Fruit fly (Drosophila melanogaster) whole organism, embryonic: ENCODE measurements around the gene CG10598.
A peak's percentile ranks its signal among the peaks of the same experiment; 100 is the strongest.

Experiments used
- ATbp ChIP-seq: fragments of 200-800 bp; sonication (Bioruptor generic); optimal IDR thresholded peaks from 2 replicates; lab custom pipeline; 2017; ENCODE audit warnings: missing biosample characterization, mild to moderate bottlenecking, missing genetic modification characterization, missing genetic modification reagents
- BtbVII ChIP-seq: fragments of 200-800 bp; sonication (Bioruptor generic); optimal IDR thresholded peaks from 3 replicates; lab custom pipeline; 2017; ENCODE audit warnings: missing biosample characterization, mild to moderate bottlenecking, missing genetic modification characterization
- CG10147 ChIP-seq: fragments of 200-800 bp; sonication (Bioruptor generic); optimal IDR thresholded peaks from 2 replicates; lab custom pipeline; 2019; ENCODE audit warnings: missing biosample characterization, mild to moderate bottlenecking, missing genetic modification characterization, moderate library complexity
- CG10959 ChIP-seq: fragments of 200-800 bp; sonication (Bioruptor generic); IDR thresholded peaks from 2 replicates; pipeline ENCODE4 v1.3.6; 2022; ENCODE audit warnings: missing biosample characterization, missing genetic modification characterization
- CG12299 ChIP-seq: fragments of 200-800 bp; sonication (Bioruptor generic); optimal IDR thresholded peaks from 2 replicates; lab custom pipeline; 2018; ENCODE audit warnings: missing biosample characterization, mild to moderate bottlenecking, missing genetic modification characterization
- CG12659 ChIP-seq: fragments of 200-800 bp; sonication (Bioruptor generic); optimal IDR thresholded peaks from 3 replicates; lab custom pipeline; 2017; ENCODE audit warnings: mild to moderate bottlenecking, missing biosample characterization, missing genetic modification reagents, missing genetic modification characterization
- CG13123 ChIP-seq: fragments of 200-800 bp; sonication (Bioruptor generic); optimal IDR thresholded peaks from 2 replicates; lab custom pipeline; 2016; ENCODE audit warnings: missing biosample characterization, missing genetic modification characterization
- CG17186 ChIP-seq: fragments of 200-800 bp; sonication (Bioruptor generic); optimal IDR thresholded peaks from 3 replicates; lab custom pipeline; 2017; ENCODE audit warnings: missing biosample characterization, missing genetic modification reagents, missing genetic modification characterization
- CG17361 ChIP-seq: fragments of 200-800 bp; sonication (Bioruptor generic); IDR thresholded peaks from 3 replicates; pipeline ENCODE4 v1.3.6; 2022; ENCODE audit warnings: missing biosample characterization, missing genetic modification characterization
- CG17385 ChIP-seq: fragments of 200-800 bp; sonication (Bioruptor generic); optimal IDR thresholded peaks from 3 replicates; lab custom pipeline; 2018; ENCODE audit warnings: missing biosample characterization, mild to moderate bottlenecking, missing genetic modification characterization
- CG17568 ChIP-seq: fragments of 200-800 bp; sonication (Bioruptor generic); optimal IDR thresholded peaks from 2 replicates; lab custom pipeline; 2018; ENCODE audit warnings: missing biosample characterization, mild to moderate bottlenecking, missing genetic modification characterization, moderate library complexity
- CG17912 ChIP-seq: fragments of 200-800 bp; sonication (Bioruptor generic); optimal IDR thresholded peaks from 2 replicates; lab custom pipeline; 2018; ENCODE audit warnings: missing biosample characterization, mild to moderate bottlenecking, missing genetic modification characterization
- CG18599 ChIP-seq: fragments of 200-800 bp; sonication (Bioruptor generic); optimal IDR thresholded peaks from 3 replicates; lab custom pipeline; 2017; ENCODE audit warnings: missing biosample characterization, missing genetic modification characterization, mild to moderate bottlenecking, moderate library complexity, missing genetic modification reagents
- CG2889 ChIP-seq: fragments of 200-800 bp; sonication (Bioruptor generic); IDR thresholded peaks from 3 replicates; pipeline ENCODE4 v1.3.6; 2022; ENCODE audit warnings: missing biosample characterization, missing genetic modification characterization
- CG33213 ChIP-seq: fragments of 200-800 bp; sonication (Bioruptor generic); optimal IDR thresholded peaks from 3 replicates; lab custom pipeline; 2016; ENCODE audit warnings: missing biosample characterization, missing genetic modification characterization
- CG4617 ChIP-seq: fragments of 200-800 bp; sonication (Bioruptor generic); optimal IDR thresholded peaks from 3 replicates; lab custom pipeline; 2016; ENCODE audit warnings: missing biosample characterization, missing genetic modification characterization, borderline replicate concordance
- CG5245 ChIP-seq: fragments of 200-800 bp; sonication (Bioruptor generic); optimal IDR thresholded peaks from 3 replicates; lab custom pipeline; 2016; ENCODE audit warnings: missing biosample characterization, missing genetic modification characterization
- CG6175 ChIP-seq: fragments of 200-800 bp; sonication (Bioruptor generic); IDR thresholded peaks from 3 replicates; pipeline ENCODE4 v1.3.6; 2022; ENCODE audit warnings: missing biosample characterization, missing genetic modification characterization
- CG6683 ChIP-seq: fragments of 200-800 bp; sonication (Bioruptor generic); optimal IDR thresholded peaks from 2 replicates; lab custom pipeline; 2017; ENCODE audit warnings: missing biosample characterization, mild to moderate bottlenecking, missing genetic modification characterization, missing genetic modification reagents
- CG6791 ChIP-seq: fragments of 200-800 bp; sonication (Bioruptor generic); IDR thresholded peaks from 3 replicates; pipeline ENCODE4 v1.3.6; 2022; ENCODE audit warnings: missing biosample characterization, missing genetic modification characterization; ENCODE audit not compliant: partially characterized antibody
- CG7357 ChIP-seq: fragments of 200-800 bp; sonication (Bioruptor generic); IDR thresholded peaks from 3 replicates; pipeline ENCODE4 v1.3.6; 2022; ENCODE audit warnings: missing biosample characterization, missing genetic modification characterization
- CG8281 ChIP-seq: fragments of 200-800 bp; sonication (Bioruptor generic); optimal IDR thresholded peaks from 2 replicates; lab custom pipeline; 2018; ENCODE audit warnings: missing biosample characterization, mild to moderate bottlenecking, missing genetic modification characterization, moderate library complexity
- CG9437 ChIP-seq: fragments of 200-800 bp; sonication (Bioruptor generic); optimal IDR thresholded peaks from 2 replicates; lab custom pipeline; 2018; ENCODE audit warnings: missing biosample characterization, mild to moderate bottlenecking, missing genetic modification characterization
- Eip74EF ChIP-seq, 2 experiments: fragments of 200-800 bp in 1 of 2; fragments of >200 bp in 1 of 2; sonication (Bioruptor generic) in 1 of 2; optimal IDR thresholded peaks; 2 replicates each; lab custom pipeline; 2017 to 2019; ENCODE audit warnings: missing biosample characterization in 2 of 2, missing genetic modification characterization in 2 of 2, mild to moderate bottlenecking in 1 of 2, moderate library complexity in 1 of 2
- Fer3 ChIP-seq: fragments of 200-800 bp; sonication (Bioruptor generic); optimal IDR thresholded peaks from 2 replicates; lab custom pipeline; 2018; ENCODE audit warnings: missing biosample characterization, mild to moderate bottlenecking, missing genetic modification characterization, moderate library complexity
- Hmx ChIP-seq: fragments of 200-800 bp; sonication (Bioruptor generic); optimal IDR thresholded peaks from 2 replicates; lab custom pipeline; 2016; ENCODE audit warnings: missing biosample characterization, missing genetic modification characterization
- Mad ChIP-seq: fragments of 200-800 bp; sonication (Bioruptor generic); optimal IDR thresholded peaks from 2 replicates; lab custom pipeline; 2016; ENCODE audit warnings: missing biosample characterization, missing genetic modification characterization
- Myb ChIP-seq: fragments of 200-800 bp; sonication (Bioruptor generic); optimal IDR thresholded peaks from 2 replicates; lab custom pipeline; 2016; ENCODE audit warnings: missing biosample characterization, missing genetic modification characterization
- Optix ChIP-seq: fragments of 200-800 bp; sonication (Bioruptor generic); IDR thresholded peaks from 3 replicates; pipeline ENCODE4 v1.3.6; 2022; ENCODE audit warnings: missing biosample characterization, missing genetic modification characterization
- PHDP ChIP-seq: fragments of 200-800 bp; sonication (Bioruptor generic); optimal IDR thresholded peaks from 3 replicates; lab custom pipeline; 2018; ENCODE audit warnings: missing biosample characterization, mild to moderate bottlenecking, missing genetic modification characterization, moderate library complexity
- Sox102F ChIP-seq: fragments of 200-800 bp; sonication (Bioruptor generic); optimal IDR thresholded peaks from 2 replicates; lab custom pipeline; 2018; ENCODE audit warnings: missing biosample characterization, mild to moderate bottlenecking, missing genetic modification characterization, moderate library complexity
- ac ChIP-seq: fragments of 200-800 bp; sonication (Bioruptor generic); optimal IDR thresholded peaks from 3 replicates; lab custom pipeline; 2017; ENCODE audit warnings: missing biosample characterization, mild to moderate bottlenecking, missing genetic modification characterization
- amos ChIP-seq: fragments of 200-800 bp; sonication (Bioruptor generic); IDR thresholded peaks from 2 replicates; pipeline ENCODE4 v1.3.6; 2022; ENCODE audit warnings: missing biosample characterization, missing genetic modification characterization; ENCODE audit not compliant: partially characterized antibody
- bbx ChIP-seq: fragments of 200-800 bp; sonication (Bioruptor generic); IDR thresholded peaks from 2 replicates; pipeline ENCODE4 v1.3.6; 2022; ENCODE audit warnings: missing biosample characterization, missing genetic modification characterization; ENCODE audit not compliant: partially characterized antibody
- bigmax ChIP-seq: fragments of 200-800 bp; sonication (Bioruptor generic); optimal IDR thresholded peaks from 2 replicates; lab custom pipeline; 2018; ENCODE audit warnings: missing biosample characterization, mild to moderate bottlenecking, missing genetic modification characterization
- cas ChIP-seq: fragments of 200-800 bp; sonication (Bioruptor generic); IDR thresholded peaks from 2 replicates; pipeline ENCODE4 v1.3.6; 2022; ENCODE audit warnings: missing biosample characterization, missing genetic modification characterization
- chif ChIP-seq, 2 experiments: fragments of 200-800 bp; sonication (Bioruptor generic); optimal IDR thresholded peaks; 3 replicates each; lab custom pipeline; 2016; ENCODE audit warnings: missing biosample characterization in 2 of 2, missing genetic modification characterization in 2 of 2
- chn ChIP-seq: fragments of 200-800 bp; sonication (Bioruptor generic); optimal IDR thresholded peaks from 2 replicates; lab custom pipeline; 2016; ENCODE audit warnings: missing biosample characterization, missing genetic modification characterization
- dmrt11E ChIP-seq: fragments of 200-800 bp; sonication (Bioruptor generic); optimal IDR thresholded peaks from 3 replicates; lab custom pipeline; 2018; ENCODE audit warnings: missing biosample characterization, mild to moderate bottlenecking, missing genetic modification characterization, moderate library complexity
- fu2 ChIP-seq: fragments of 200-800 bp; sonication (Bioruptor generic); optimal IDR thresholded peaks from 2 replicates; lab custom pipeline; 2016; ENCODE audit warnings: missing biosample characterization, missing genetic modification characterization
- gem ChIP-seq: fragments of 200-800 bp; sonication (Bioruptor generic); optimal IDR thresholded peaks from 2 replicates; lab custom pipeline; 2019; ENCODE audit warnings: missing biosample characterization, mild to moderate bottlenecking, missing genetic modification characterization, moderate library complexity
- jumu ChIP-seq: fragments of 200-800 bp; sonication (Bioruptor generic); optimal IDR thresholded peaks from 3 replicates; lab custom pipeline; 2016; ENCODE audit warnings: missing biosample characterization, missing genetic modification characterization
- kah ChIP-seq: fragments of 200-800 bp; sonication (Bioruptor generic); optimal IDR thresholded peaks from 2 replicates; lab custom pipeline; 2018; ENCODE audit warnings: missing biosample characterization, mild to moderate bottlenecking, missing genetic modification characterization
- lbe ChIP-seq: fragments of 200-800 bp; sonication (Bioruptor generic); optimal IDR thresholded peaks from 2 replicates; lab custom pipeline; 2016; ENCODE audit warnings: missing biosample characterization, mild to moderate bottlenecking, missing genetic modification characterization
- odd ChIP-seq: fragments of 200-800 bp; sonication (Bioruptor generic); optimal IDR thresholded peaks from 2 replicates; lab custom pipeline; 2017; ENCODE audit warnings: missing biosample characterization, mild to moderate bottlenecking, missing genetic modification characterization
- otp ChIP-seq: fragments of 200-800 bp; sonication (Bioruptor generic); IDR thresholded peaks from 3 replicates; pipeline ENCODE4, ENCODE4 v1.3.6; 2022; ENCODE audit warnings: missing biosample characterization, missing genetic modification characterization
- p53 ChIP-seq: fragments of 200-800 bp; sonication (Bioruptor generic); optimal IDR thresholded peaks from 2 replicates; lab custom pipeline; 2016; ENCODE audit warnings: missing biosample characterization, missing genetic modification characterization
- sima ChIP-seq: fragments of 200-800 bp; sonication (Bioruptor generic); optimal IDR thresholded peaks from 2 replicates; lab custom pipeline; 2016; ENCODE audit warnings: missing biosample characterization, missing genetic modification characterization
- wdn ChIP-seq: fragments of 200-800 bp; sonication (Bioruptor generic); IDR thresholded peaks from 2 replicates; pipeline ENCODE4 v1.3.6; 2022; ENCODE audit warnings: missing biosample characterization, missing genetic modification characterization
- zfh1 ChIP-seq: fragments of 200-800 bp; sonication (Bioruptor generic); IDR thresholded peaks from 3 replicates; pipeline ENCODE4 v1.3.6; 2022; ENCODE audit warnings: missing biosample characterization, missing genetic modification characterization

Gene CG10598

dm6 chrX:17178484-17178921, 48.2 kb downstream of the CG10598 start (continued):
- peak; percentile 99 for TF ChIP-seq CG10959 (GFP tag; lab: Robert Waterston, UW)
- 0 out of 3 replicates have a peak, but pooled peaks have one; percentile 63 for TF ChIP-seq Optix (GFP tag; lab: Robert Waterston, UW)
- peak; percentile 22 for TF ChIP-seq Myb
- peak; percentile 86 for TF ChIP-seq CG8281 (tag; lab: Kevin White, UChicago)
- peak; percentile 96 for TF ChIP-seq CG10147 (GFP tag; lab: Kevin White, UChicago)
- TF ChIP-seq BtbVII (GFP tag; lab: Kevin White, UChicago): peak; percentile 95
- TF ChIP-seq CG17568 (GFP tag; lab: Kevin White, UChicago): no peak
- TF ChIP-seq CG4617 (GFP tag; lab: Kevin White, UChicago): peak; percentile 79
- peak; percentile 95 for TF ChIP-seq CG6175
- no peak for TF ChIP-seq CG2889 (GFP tag; lab: Robert Waterston, UW)
- TF ChIP-seq fu2 (GFP tag; lab: Kevin White, UChicago): no peak
- TF ChIP-seq CG6791: no peak
- TF ChIP-seq Hmx (GFP tag; lab: Kevin White, UChicago): peak; percentile 83
- TF ChIP-seq gem (tag; lab: Kevin White, UChicago): no peak
- peak; percentile 81 for TF ChIP-seq CG17186 (GFP tag; lab: Kevin White, UChicago)
- TF ChIP-seq amos: no peak
- peak; percentile 98 for TF ChIP-seq CG18599 (GFP tag; lab: Kevin White, UChicago)
- no peak for TF ChIP-seq chn (GFP tag; lab: Kevin White, UChicago)
- TF ChIP-seq chif (GFP tag; optimal IDR thresholded peaks at IDR 0.05; lab: Kevin White, UChicago): peak in 1 of 2 experiments; percentile 86
- TF ChIP-seq PHDP: no peak
- peak; percentile 70 for TF ChIP-seq bigmax
- TF ChIP-seq CG6683: peak; percentile 94
- TF ChIP-seq sima (GFP tag; lab: Kevin White, UChicago): peak; percentile 87
- TF ChIP-seq zfh1 (GFP tag; lab: Robert Waterston, UW): peak; percentile 99
- peak; percentile 93 for TF ChIP-seq kah (GFP tag; lab: Kevin White, UChicago)
- TF ChIP-seq CG13123 (GFP tag; lab: Kevin White, UChicago): no peak
- peak; percentile 39 for TF ChIP-seq CG12659 (GFP tag; lab: Kevin White, UChicago)
- TF ChIP-seq CG12299 (tag; lab: Kevin White, UChicago): no peak
- peak; percentile 96 for TF ChIP-seq CG17361 (GFP tag; lab: Robert Waterston, UW)
- TF ChIP-seq odd (GFP tag; lab: Kevin White, UChicago): peak; percentile 88
- peak; percentile 67 for TF ChIP-seq CG17912 (GFP tag; lab: Kevin White, UChicago)
- TF ChIP-seq CG17385 (GFP tag; lab: Kevin White, UChicago): no peak
- TF ChIP-seq lbe: peak; percentile 72
- peak; percentile 97 for TF ChIP-seq cas (GFP tag; lab: Robert Waterston, UW)
- peak; percentile 95 for TF ChIP-seq CG7357 (GFP tag; lab: Robert Waterston, UW)
- TF ChIP-seq CG33213 (GFP tag; lab: Kevin White, UChicago): peak; percentile 86
- TF ChIP-seq p53 (GFP tag; lab: Kevin White, UChicago): no peak
- TF ChIP-seq CG5245 (GFP tag; lab: Kevin White, UChicago): peak; percentile 96
- peak in 1 of 2 experiments; percentile 99 for TF ChIP-seq Eip74EF (GFP tag; optimal IDR thresholded peaks at IDR 0.05; lab: Kevin White, UChicago)
- no peak for TF ChIP-seq bbx
- peak; percentile 92 for TF ChIP-seq otp (GFP tag; lab: Robert Waterston, UW)
- no peak for TF ChIP-seq Mad (GFP tag; lab: Kevin White, UChicago)
- TF ChIP-seq Sox102F (GFP tag; lab: Kevin White, UChicago): no peak
- peak; percentile 96 for TF ChIP-seq Fer3
- TF ChIP-seq jumu (GFP tag; lab: Kevin White, UChicago): peak; percentile 90
- TF ChIP-seq wdn (GFP tag; lab: Robert Waterston, UW): no peak
- no peak for TF ChIP-seq ATbp (GFP tag; lab: Kevin White, UChicago)
- no peak for TF ChIP-seq dmrt11E (tag; lab: Kevin White, UChicago)
- no peak for TF ChIP-seq CG9437 (GFP tag; lab: Kevin White, UChicago)
- TF ChIP-seq ac (GFP tag; lab: Kevin White, UChicago): no peak
